Fruit fly (Drosophila melanogaster) whole organism, embryonic: ENCODE measurements around the gene ple.

Experiments used
- Blimp-1 ChIP-seq: fragments of 200-800 bp; sonication (Bioruptor generic); optimal IDR thresholded peaks from 3 replicates; lab custom pipeline; 2018; ENCODE audit warnings: missing biosample characterization, missing genetic modification characterization, mild to moderate bottlenecking, moderate library complexity, missing genetic modification reagents
- CG8478 ChIP-seq: fragments of >200 bp; optimal IDR thresholded peaks from 2 replicates; lab custom pipeline; 2018
- CG8944 ChIP-seq: fragments of 200-800 bp; sonication (Bioruptor generic); optimal IDR thresholded peaks from 3 replicates; lab custom pipeline; 2016; ENCODE audit warnings: missing biosample characterization, missing genetic modification characterization
- D ChIP-seq, 2 experiments: fragments of 200-800 bp in 1 of 2; fragments of >200 bp in 1 of 2; sonication (Bioruptor generic) in 1 of 2; optimal IDR thresholded peaks; 2 replicates in 1 of 2; 3 replicates in 1 of 2; lab custom pipeline; 2017; ENCODE audit warnings: mild to moderate bottlenecking in 1 of 2, missing biosample characterization in 1 of 2, missing genetic modification characterization in 1 of 2, missing genetic modification reagents in 1 of 2
- sd ChIP-seq: fragments of 200-800 bp; sonication (Bioruptor generic); optimal IDR thresholded peaks from 3 replicates; lab custom pipeline; 2018; ENCODE audit warnings: missing biosample characterization, mild to moderate bottlenecking, missing genetic modification characterization, moderate library complexity
- toy ChIP-seq: fragments of 200-800 bp; sonication (Bioruptor generic); IDR thresholded peaks from 2 replicates; pipeline ENCODE4 v1.3.6; 2022; ENCODE audit warnings: missing biosample characterization, missing genetic modification characterization

- no peak for TF ChIP-seq CG8944 (GFP tag; lab: Kevin White, UChicago)
- no peak for TF ChIP-seq toy
- TF ChIP-seq Blimp-1 (GFP tag; lab: Kevin White, UChicago) = no peak
- peak; percentile 45 for TF ChIP-seq sd
- peak; percentile 100 for TF ChIP-seq D (optimal IDR thresholded peaks at IDR 0.05; lab: Kevin White, UChicago)
- peak; percentile 41 for TF ChIP-seq D (GFP tag; optimal IDR thresholded peaks at IDR 0.05; lab: Kevin White, UChicago)
- TF ChIP-seq CG8478 (lab: Kevin White, UChicago) = peak; percentile 84
These were observed 24.2 kb upstream of the ple start for dm6 chr3L:6743346-6744165.
